Fruit fly (Drosophila melanogaster): ENCODE data around the gene Eip74EF.

Eip74EF gene

dm6 chr3L:17658423-17659267 is 39.5 kb upstream of the Eip74EF start (continued):
- TF ChIP-seq sqz (GFP tag; optimal IDR thresholded peaks at IDR 0.05) (peak; percentile 30), lab (GFP tag; optimal IDR thresholded peaks at IDR 0.05) (peak; percentile 96), knrl (GFP tag; IDR thresholded peaks at IDR 0.05; ENCODE audit: partially characterized antibody) (no peak), jumu (GFP tag; optimal IDR thresholded peaks at IDR 0.05) (peak; percentile 86), cato (GFP tag; optimal IDR thresholded peaks at IDR 0.05; ENCODE audit: borderline replicate concordance) (peak; percentile 19), CG9932 (GFP tag; IDR thresholded peaks at IDR 0.05) (peak; percentile 97), CG11723 (GFP tag; optimal IDR thresholded peaks at IDR 0.05) (peak; percentile 78), gcm (GFP tag; optimal IDR thresholded peaks at IDR 0.05) (peak; percentile 60), org-1 (GFP tag; optimal IDR thresholded peaks at IDR 0.05) (peak; percentile 89), CG4282 (GFP tag; optimal IDR thresholded peaks at IDR 0.05) (peak; percentile 85), dm (GFP tag; optimal IDR thresholded peaks at IDR 0.05) (peak; percentile 81), chif (GFP tag; optimal IDR thresholded peaks at IDR 0.05) (peak; percentile 85 to 88), CG6689 (GFP tag; IDR thresholded peaks at IDR 0.05) (peak; percentile 90), vnd (GFP tag; IDR thresholded peaks at IDR 0.05; ENCODE audit: partially characterized antibody) (no peak), CG6765 (GFP tag; optimal IDR thresholded peaks at IDR 0.05) (peak; percentile 73), grau (tag; optimal IDR thresholded peaks at IDR 0.05) (peak; percentile 98), CHES-1-like (GFP tag; optimal IDR thresholded peaks at IDR 0.05) (peak; percentile 93), CG7786 (GFP tag; optimal IDR thresholded peaks at IDR 0.05) (peak; percentile 96), CG10654 (GFP tag; optimal IDR thresholded peaks at IDR 0.05) (peak; percentile 74), jigr1 (GFP tag; IDR thresholded peaks at IDR 0.05) (peak; percentile 70; the same call in 2 of the 3 replicates), pros (GFP tag; optimal IDR thresholded peaks at IDR 0.05) (no peak), CG1647 (GFP tag; optimal IDR thresholded peaks at IDR 0.05) (peak; percentile 80), da (GFP tag; optimal IDR thresholded peaks at IDR 0.05) (peak; percentile 77), Eip74EF (GFP tag; optimal IDR thresholded peaks at IDR 0.05) (peak in 1 of 2 experiments; percentile 60), CG10979 (tag; optimal IDR thresholded peaks at IDR 0.05) (peak; percentile 59), grn (GFP tag; optimal IDR thresholded peaks at IDR 0.05) (peak; percentile 30), CG8478 (optimal IDR thresholded peaks at IDR 0.05) (no peak), CG5180 (GFP tag; optimal IDR thresholded peaks at IDR 0.05) (peak; percentile 40), eyg (GFP tag; optimal IDR thresholded peaks at IDR 0.05) (peak; percentile 90), CG17802 (tag; optimal IDR thresholded peaks at IDR 0.05) (peak; percentile 65), Hsf (GFP tag; optimal IDR thresholded peaks at IDR 0.05) (peak; percentile 93), CG12659 (GFP tag; optimal IDR thresholded peaks at IDR 0.05) (peak; percentile 86), bbx (GFP tag; IDR thresholded peaks at IDR 0.05; ENCODE audit: partially characterized antibody) (peak; percentile 41; the same call in 1 of the 2 replicates), HLH3B (GFP tag; IDR thresholded peaks at IDR 0.05) (peak; percentile 89), CG31224 (GFP tag; IDR thresholded peaks at IDR 0.05) (peak; percentile 91), Bdp1 (GFP tag; optimal IDR thresholded peaks at IDR 0.05) (peak; percentile 85), Mrtf (GFP tag; IDR thresholded peaks at IDR 0.05) (peak; percentile 91), C15 (GFP tag; IDR thresholded peaks at IDR 0.05) (peak; percentile 91), Tbp (GFP tag; optimal IDR thresholded peaks at IDR 0.05) (no peak), H2.0 (GFP tag; IDR thresholded peaks at IDR 0.05) (peak; percentile 89), CG11085 (GFP tag; IDR thresholded peaks at IDR 0.05) (peak; percentile 93), trh (GFP tag; optimal IDR thresholded peaks at IDR 0.05) (peak; percentile 59), Mad (GFP tag; optimal IDR thresholded peaks at IDR 0.05) (peak; percentile 77), CG6272 (GFP tag; IDR thresholded peaks at IDR 0.05) (peak; percentile 86), Xbp1 (GFP tag; optimal IDR thresholded peaks at IDR 0.05) (peak; percentile 86), Hr3 (GFP tag; optimal IDR thresholded peaks at IDR 0.05) (peak; percentile 75), phol (tag; optimal IDR thresholded peaks at IDR 0.05) (peak; percentile 67), hth (optimal IDR thresholded peaks at IDR 0.05) (no peak), CG13624 (GFP tag; optimal IDR thresholded peaks at IDR 0.05) (peak; percentile 93)
